Fruit fly (Drosophila melanogaster) whole organism, embryonic: Measurements from ENCODE around the gene Nep5.

ENCODE experiments used
- B-H1 ChIP-seq: fragments of 200-800 bp; sonication (Bioruptor generic); IDR thresholded peaks from 3 replicates; pipeline ENCODE4 v1.3.6; 2022; ENCODE audit warnings: missing biosample characterization, missing genetic modification characterization
- CG10543 ChIP-seq: fragments of 200-800 bp; sonication (Bioruptor generic); optimal IDR thresholded peaks from 3 replicates; lab custom pipeline; 2017; ENCODE audit warnings: missing biosample characterization, mild to moderate bottlenecking, missing genetic modification characterization, moderate library complexity
- CG10979 ChIP-seq: fragments of 200-800 bp; sonication (Bioruptor generic); optimal IDR thresholded peaks from 2 replicates; lab custom pipeline; 2018; ENCODE audit warnings: missing biosample characterization, mild to moderate bottlenecking, missing genetic modification characterization, moderate library complexity
- CG11456 ChIP-seq: fragments of 200-800 bp; sonication (Bioruptor generic); IDR thresholded peaks from 3 replicates; pipeline ENCODE4 v1.3.6; 2022; ENCODE audit warnings: missing biosample characterization, missing genetic modification characterization
- CG12744 ChIP-seq: fragments of 200-800 bp; sonication (Bioruptor generic); optimal IDR thresholded peaks from 2 replicates; lab custom pipeline; 2016; ENCODE audit warnings: missing biosample characterization, missing genetic modification characterization
- CG14014 ChIP-seq: fragments of 200-800 bp; sonication (Bioruptor generic); IDR thresholded peaks from 2 replicates; pipeline ENCODE4 v1.3.6; 2022; ENCODE audit warnings: missing biosample characterization, missing genetic modification characterization
- CG14441 ChIP-seq: fragments of 200-800 bp; sonication (Bioruptor generic); IDR thresholded peaks from 2 replicates; pipeline ENCODE4 v1.3.6; 2022; ENCODE audit warnings: missing biosample characterization, missing genetic modification characterization
- CG1647 ChIP-seq: fragments of 200-800 bp; sonication (Bioruptor generic); optimal IDR thresholded peaks from 3 replicates; lab custom pipeline; 2016; ENCODE audit warnings: missing biosample characterization, missing genetic modification characterization
- CG3065 ChIP-seq: fragments of 200-800 bp; sonication (Bioruptor generic); optimal IDR thresholded peaks from 2 replicates; lab custom pipeline; 2016; ENCODE audit warnings: missing biosample characterization, missing genetic modification characterization
- CG3407 ChIP-seq: fragments of 200-800 bp; sonication (Bioruptor generic); optimal IDR thresholded peaks from 2 replicates; lab custom pipeline; 2018; ENCODE audit warnings: missing biosample characterization, mild to moderate bottlenecking, missing genetic modification characterization
- CG43689 ChIP-seq: fragments of 200-800 bp; sonication (Bioruptor generic); IDR thresholded peaks from 2 replicates; pipeline ENCODE4 v1.3.6; 2022; ENCODE audit warnings: missing biosample characterization, missing genetic modification characterization
- CG4820 ChIP-seq: fragments of 200-800 bp; sonication (Bioruptor generic); optimal IDR thresholded peaks from 3 replicates; lab custom pipeline; 2016; ENCODE audit warnings: missing biosample characterization, missing genetic modification characterization
- CG7786 ChIP-seq: fragments of 200-800 bp; sonication (Bioruptor generic); optimal IDR thresholded peaks from 2 replicates; lab custom pipeline; 2016; ENCODE audit warnings: missing biosample characterization, missing genetic modification characterization
- CG7839 ChIP-seq: fragments of 200-800 bp; sonication (Bioruptor generic); optimal IDR thresholded peaks from 3 replicates; lab custom pipeline; 2018; ENCODE audit warnings: missing biosample characterization, mild to moderate bottlenecking, missing genetic modification characterization, moderate library complexity
- CG9215 ChIP-seq: fragments of 200-800 bp; sonication (Bioruptor generic); IDR thresholded peaks from 2 replicates; pipeline ENCODE4 v1.3.6; 2022; ENCODE audit warnings: missing biosample characterization, missing genetic modification characterization
- CG9797 ChIP-seq: fragments of 200-800 bp; sonication (Bioruptor generic); optimal IDR thresholded peaks from 3 replicates; lab custom pipeline; 2018; ENCODE audit warnings: missing biosample characterization, mild to moderate bottlenecking, missing genetic modification characterization
- CG9817 ChIP-seq: fragments of 200-800 bp; sonication (Bioruptor generic); optimal IDR thresholded peaks from 2 replicates; lab custom pipeline; 2018; ENCODE audit warnings: missing biosample characterization, mild to moderate bottlenecking, missing genetic modification characterization, moderate library complexity
- D ChIP-seq, 2 experiments: fragments of 200-800 bp in 1 of 2; fragments of >200 bp in 1 of 2; sonication (Bioruptor generic) in 1 of 2; optimal IDR thresholded peaks; 2 replicates in 1 of 2; 3 replicates in 1 of 2; lab custom pipeline; 2017; ENCODE audit warnings: mild to moderate bottlenecking in 1 of 2, missing biosample characterization in 1 of 2, missing genetic modification characterization in 1 of 2, missing genetic modification reagents in 1 of 2
- Dfd ChIP-seq, 2 experiments: fragments of >200 bp; optimal IDR thresholded peaks; 2 replicates each; lab custom pipeline; 2017; ENCODE audit warnings: missing biosample characterization in 2 of 2, missing genetic modification characterization in 2 of 2
- Doc3 ChIP-seq: fragments of 200-800 bp; sonication (Bioruptor generic); IDR thresholded peaks from 3 replicates; pipeline ENCODE4 v1.3.6; 2022; ENCODE audit warnings: missing biosample characterization, missing genetic modification characterization; ENCODE audit not compliant: partially characterized antibody
- Fer2 ChIP-seq: fragments of 200-800 bp; sonication (Bioruptor generic); optimal IDR thresholded peaks from 2 replicates; lab custom pipeline; 2018; ENCODE audit warnings: missing biosample characterization, mild to moderate bottlenecking, missing genetic modification characterization, moderate library complexity
- Fer3 ChIP-seq: fragments of 200-800 bp; sonication (Bioruptor generic); optimal IDR thresholded peaks from 2 replicates; lab custom pipeline; 2018; ENCODE audit warnings: missing biosample characterization, mild to moderate bottlenecking, missing genetic modification characterization, moderate library complexity
- H2.0 ChIP-seq: fragments of 200-800 bp; sonication (Bioruptor generic); IDR thresholded peaks from 2 replicates; pipeline ENCODE4 v1.3.6; 2022; ENCODE audit warnings: missing biosample characterization, missing genetic modification characterization
- Hr78 ChIP-seq, 2 experiments: fragments of 200-800 bp in 1 of 2; fragments of >200 bp in 1 of 2; sonication (Bioruptor generic) in 1 of 2; optimal IDR thresholded peaks; 2 replicates each; lab custom pipeline; 2017 to 2019; ENCODE audit warnings: missing biosample characterization in 2 of 2, missing genetic modification characterization in 2 of 2, mild to moderate bottlenecking in 1 of 2, moderate library complexity in 1 of 2
- Max ChIP-seq: fragments of 200-800 bp; sonication (Bioruptor generic); optimal IDR thresholded peaks from 2 replicates; lab custom pipeline; 2016; ENCODE audit warnings: missing biosample characterization, mild to moderate bottlenecking, missing genetic modification characterization
- Mes4 ChIP-seq: fragments of 200-800 bp; sonication (Bioruptor generic); optimal IDR thresholded peaks from 2 replicates; lab custom pipeline; 2016; ENCODE audit warnings: missing biosample characterization, missing genetic modification characterization
- Nf-YC ChIP-seq: fragments of 200-800 bp; optimal IDR thresholded peaks from 3 replicates; lab custom pipeline; 2019; ENCODE audit warnings: missing biosample characterization, mild to moderate bottlenecking, missing genetic modification characterization, moderate library complexity
- ap ChIP-seq: fragments of 200-800 bp; sonication (Bioruptor generic); IDR thresholded peaks from 2 replicates; pipeline ENCODE4 v1.3.6; 2022; ENCODE audit warnings: missing biosample characterization, missing genetic modification characterization
- bab2 ChIP-seq: fragments of 200-800 bp; sonication (Bioruptor generic); optimal IDR thresholded peaks from 2 replicates; lab custom pipeline; 2016; ENCODE audit warnings: missing biosample characterization, missing genetic modification characterization
- br ChIP-seq: fragments of >200 bp; optimal IDR thresholded peaks from 2 replicates; lab custom pipeline; 2017
- cas ChIP-seq: fragments of 200-800 bp; sonication (Bioruptor generic); IDR thresholded peaks from 2 replicates; pipeline ENCODE4 v1.3.6; 2022; ENCODE audit warnings: missing biosample characterization, missing genetic modification characterization
- disco-r ChIP-seq: fragments of 200-800 bp; sonication (Bioruptor generic); optimal IDR thresholded peaks from 2 replicates; lab custom pipeline; 2016; ENCODE audit warnings: missing biosample characterization, missing genetic modification characterization
- eve ChIP-seq, 2 experiments: fragments of >200 bp; optimal IDR thresholded peaks; 2 replicates each; lab custom pipeline; 2017; ENCODE audit warnings: missing biosample characterization in 2 of 2, missing genetic modification characterization in 2 of 2
- gem ChIP-seq: fragments of 200-800 bp; sonication (Bioruptor generic); optimal IDR thresholded peaks from 2 replicates; lab custom pipeline; 2019; ENCODE audit warnings: missing biosample characterization, mild to moderate bottlenecking, missing genetic modification characterization, moderate library complexity
- grau ChIP-seq: fragments of 200-800 bp; optimal IDR thresholded peaks from 3 replicates; lab custom pipeline; 2019; ENCODE audit warnings: missing biosample characterization, mild to moderate bottlenecking, missing genetic modification characterization, moderate library complexity
- gsb ChIP-seq: fragments of 200-800 bp; sonication (Bioruptor generic); IDR thresholded peaks from 2 replicates; pipeline ENCODE4 v1.3.6; 2022; ENCODE audit warnings: missing biosample characterization, missing genetic modification characterization
- hkb ChIP-seq, 2 experiments: fragments of 200-800 bp in 1 of 2; fragments of >200 bp in 1 of 2; sonication (Bioruptor generic) in 1 of 2; IDR thresholded peaks in 1 of 2; optimal IDR thresholded peaks in 1 of 2; 2 replicates each; pipeline versions ENCODE4 v1.3.6 to Lab custom; 2017 to 2022; ENCODE audit warnings: missing biosample characterization in 1 of 2, missing genetic modification characterization in 1 of 2
- ind ChIP-seq: fragments of 200-800 bp; sonication (Bioruptor generic); optimal IDR thresholded peaks from 3 replicates; lab custom pipeline; 2016; ENCODE audit warnings: missing biosample characterization, missing genetic modification characterization
- nerfin-1 ChIP-seq: fragments of 200-800 bp; sonication (Bioruptor generic); optimal IDR thresholded peaks from 3 replicates; lab custom pipeline; 2019; ENCODE audit warnings: missing biosample characterization, mild to moderate bottlenecking, missing genetic modification characterization, moderate library complexity
- odd ChIP-seq: fragments of 200-800 bp; sonication (Bioruptor generic); optimal IDR thresholded peaks from 2 replicates; lab custom pipeline; 2017; ENCODE audit warnings: missing biosample characterization, mild to moderate bottlenecking, missing genetic modification characterization
- pzg ChIP-seq: fragments of 200-800 bp; sonication (Bioruptor generic); optimal IDR thresholded peaks from 3 replicates; lab custom pipeline; 2018; ENCODE audit warnings: missing biosample characterization, mild to moderate bottlenecking, missing genetic modification characterization, moderate library complexity
- ranshi ChIP-seq: fragments of 200-800 bp; sonication (Bioruptor generic); IDR thresholded peaks from 2 replicates; pipeline ENCODE4 v1.3.6; 2022; ENCODE audit warnings: missing biosample characterization, missing genetic modification characterization
- repo ChIP-seq: fragments of 200-800 bp; sonication (Bioruptor generic); optimal IDR thresholded peaks from 2 replicates; lab custom pipeline; 2016; ENCODE audit warnings: missing biosample characterization, missing genetic modification characterization
- salm ChIP-seq: fragments of 200-800 bp; sonication (Bioruptor generic); optimal IDR thresholded peaks from 2 replicates; lab custom pipeline; 2018; ENCODE audit warnings: missing biosample characterization, mild to moderate bottlenecking, missing genetic modification characterization
- sim ChIP-seq: fragments of 200-800 bp; sonication (Bioruptor generic); IDR thresholded peaks from 2 replicates; pipeline ENCODE4 v1.3.6; 2022; ENCODE audit warnings: missing biosample characterization, missing genetic modification characterization
- slou ChIP-seq: fragments of 200-800 bp; sonication (Bioruptor generic); optimal IDR thresholded peaks from 3 replicates; lab custom pipeline; 2016; ENCODE audit warnings: missing biosample characterization, missing genetic modification characterization
- wek ChIP-seq: fragments of 200-800 bp; sonication (Bioruptor generic); optimal IDR thresholded peaks from 3 replicates; lab custom pipeline; 2018; ENCODE audit warnings: missing biosample characterization, mild to moderate bottlenecking, missing genetic modification characterization, moderate library complexity
- yki ChIP-seq: fragments of >200 bp; optimal IDR thresholded peaks from 3 replicates; lab custom pipeline; 2018

Nep5 gene

dm6 chr3R:27064099-27064498 lies at the start of gene Nep5:
Nep5 (minus strand) TSS chr3R:27064199.
- TF ChIP-seq gsb (GFP tag; lab: Robert Waterston, UW) (no peak), pzg (no peak), cas (no peak), yki (lab: Kevin White, UChicago) (no peak), CG4820 (no peak), CG3407 (GFP tag; lab: Kevin White, UChicago) (no peak)

DNA sequence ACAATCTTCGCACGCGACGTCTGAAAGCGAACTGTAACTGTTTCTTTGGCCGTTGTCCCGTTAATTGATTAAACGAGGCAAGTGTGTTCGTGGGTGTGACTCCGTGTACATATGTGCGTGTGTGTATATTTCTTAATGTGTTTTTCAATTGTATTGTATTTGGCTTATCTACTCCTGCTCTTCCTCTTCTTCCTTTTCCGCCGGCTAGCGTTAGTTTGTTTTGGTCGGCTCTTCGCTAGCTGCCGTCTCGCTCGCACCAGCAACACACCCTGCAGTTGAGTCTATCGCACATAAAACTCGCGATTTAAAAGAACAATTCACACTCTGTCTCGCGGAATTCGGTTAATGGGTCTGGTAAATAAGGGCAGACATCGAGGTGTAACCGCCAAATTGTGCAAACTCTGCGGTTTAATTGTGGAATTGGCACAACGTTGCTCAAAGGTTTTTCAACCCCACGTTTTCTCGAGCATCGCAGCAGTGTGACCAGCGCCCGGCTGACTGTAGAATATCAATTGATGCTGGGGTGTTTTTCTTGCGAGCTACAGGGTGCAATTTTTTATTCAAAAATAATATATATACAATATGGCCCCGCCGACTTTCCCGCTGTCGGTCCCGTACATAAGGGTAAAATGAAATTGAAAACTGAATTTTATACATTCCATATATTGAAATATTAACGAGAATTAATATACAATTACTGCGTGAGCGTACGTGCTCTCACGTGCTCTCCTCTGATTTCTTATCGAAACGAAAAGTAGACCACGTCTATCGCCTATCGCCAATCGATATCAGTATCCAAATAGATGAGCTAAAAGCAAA lies 48.0 kb upstream of the Nep5 start, which contains the start of the genes gb and CG5815:
TSS of gene gb (minus strand) at position 487 of the 819 bp plus-strand sequence.
TSS of gene CG5815 (plus strand) at position 783 of the 819 bp plus-strand sequence.
- TF ChIP-seq ap (peak; percentile 81), CG7839 (tag; lab: Kevin White, UChicago) (peak; percentile 88), H2.0 (GFP tag; lab: Robert Waterston, UW) (peak; percentile 89), Max (GFP tag; lab: Kevin White, UChicago) (peak; percentile 96), Hr78 (GFP tag; optimal IDR thresholded peaks at IDR 0.05; lab: Kevin White, UChicago) (peak in 1 of 2 experiments; percentile 54), br (lab: Kevin White, UChicago) (no peak), CG9797 (GFP tag; lab: Kevin White, UChicago) (peak; percentile 83), wek (GFP tag; lab: Kevin White, UChicago) (no peak), CG10979 (peak; percentile 83), ind (GFP tag; lab: Kevin White, UChicago) (peak; percentile 92), eve (GFP tag; optimal IDR thresholded peaks at IDR 0.05; lab: Kevin White, UChicago) (no peak), D (optimal IDR thresholded peaks at IDR 0.05; lab: Kevin White, UChicago) (no peak), D (GFP tag; optimal IDR thresholded peaks at IDR 0.05; lab: Kevin White, UChicago) (peak; percentile 80), Dfd (GFP tag; optimal IDR thresholded peaks at IDR 0.05; lab: Kevin White, UChicago) (no peak), CG14441 (GFP tag; lab: Robert Waterston, UW) (peak; percentile 93), CG10543 (peak; percentile 90), CG43689 (GFP tag; lab: Robert Waterston, UW) (peak; percentile 64), bab2 (GFP tag; lab: Kevin White, UChicago) (peak; percentile 85), hkb (optimal IDR thresholded peaks at IDR 0.05; lab: Kevin White, UChicago) (peak; percentile 71), hkb (GFP tag; IDR thresholded peaks at IDR 0.05; lab: Robert Waterston, UW) (peak; percentile 92), CG14014 (peak; percentile 93), Doc3 (GFP tag; lab: Robert Waterston, UW) (peak; percentile 98), Nf-YC (peak; percentile 82), grau (peak; percentile 91), slou (GFP tag; lab: Kevin White, UChicago) (peak; percentile 78), CG9817 (tag; lab: Kevin White, UChicago) (peak; percentile 91), sim (GFP tag; lab: Robert Waterston, UW) (peak; percentile 64), CG9215 (GFP tag; lab: Robert Waterston, UW) (peak; percentile 89), Fer2 (tag; lab: Kevin White, UChicago) (peak; percentile 87), repo (GFP tag; lab: Kevin White, UChicago) (no peak), gem (peak; percentile 93), Mes4 (GFP tag; lab: Kevin White, UChicago) (peak; percentile 48), CG7786 (GFP tag; lab: Kevin White, UChicago) (peak; percentile 67), CG3065 (GFP tag; lab: Kevin White, UChicago) (peak; percentile 67), salm (tag; lab: Kevin White, UChicago) (peak; percentile 63), B-H1 (GFP tag; lab: Robert Waterston, UW) (peak; percentile 77), Fer3 (tag; lab: Kevin White, UChicago) (peak; percentile 91), CG12744 (peak; percentile 75), disco-r (peak; percentile 38), CG11456 (GFP tag; lab: Robert Waterston, UW) (peak; percentile 92), ranshi (GFP tag; lab: Robert Waterston, UW) (peak; percentile 89), CG1647 (peak; percentile 91), nerfin-1 (tag; lab: Kevin White, UChicago) (peak; percentile 79), odd (peak; percentile 74)
